Worm (Caenorhabditis elegans): ENCODE measurements around the gene R11D1.1.

Gene R11D1.1

ce11 chrV:12747856-12748255 is 43.7 kb downstream of the R11D1.1 start, which contains the start of gene C15C8.5:
C15C8.5 (plus strand) TSS chrV:12748007.
- TF ChIP-seq lsl-1 (GFP tag; optimal IDR thresholded peaks at IDR 0.05) = no peak
- TF ChIP-seq attf-5 (GFP tag; optimal IDR thresholded peaks at IDR 0.05) = no peak
- no peak for TF ChIP-seq zfh-2 (GFP tag; conservative IDR thresholded peaks at IDR 0.05)
- no peak for TF ChIP-seq hrde-1 (tag; optimal IDR thresholded peaks at IDR 0.05; ENCODE audit: borderline replicate concordance)
- no peak for TF ChIP-seq ekl-4 (GFP tag; IDR thresholded peaks at IDR 0.05)
- TF ChIP-seq pbrm-1 (GFP tag; IDR thresholded peaks at IDR 0.05) = no peak
- no peak for TF ChIP-seq madf-10 (tag; optimal IDR thresholded peaks at IDR 0.05)

DNA sequence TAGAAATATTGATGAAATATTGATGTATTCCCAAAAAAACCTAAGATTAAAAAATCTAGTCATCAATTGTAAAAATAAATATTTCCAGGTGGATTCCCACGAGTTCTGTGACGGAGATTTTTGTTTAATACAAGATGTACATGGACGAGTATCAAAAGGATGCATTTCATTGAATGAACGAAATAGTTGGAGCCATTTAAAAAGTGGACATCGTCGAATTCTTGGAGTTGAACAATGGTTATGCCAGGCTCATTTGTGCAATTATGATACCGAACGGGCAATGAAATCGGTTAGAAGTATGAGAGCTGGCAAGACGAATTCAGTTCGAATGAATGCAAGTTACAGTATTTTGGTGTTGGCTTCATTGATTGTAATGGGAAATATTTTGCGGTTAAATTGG is 45.4 kb downstream of the R11D1.1 start:
- TF ChIP-seq C06A6.2 (GFP tag; conservative IDR thresholded peaks at IDR 0.05) (no peak), hrde-1 (tag; optimal IDR thresholded peaks at IDR 0.05; ENCODE audit: borderline replicate concordance) (no peak), egl-18 (GFP tag; IDR thresholded peaks at IDR 0.05) (no peak), F55B11.4 (tag; optimal IDR thresholded peaks at IDR 0.05; ENCODE audit: borderline replicate concordance, insufficient read depth) (no peak), lin-26 (GFP tag; IDR thresholded peaks at IDR 0.05) (no peak), madf-10 (tag; optimal IDR thresholded peaks at IDR 0.05) (no peak), let-607 (tag; optimal IDR thresholded peaks at IDR 0.05) (no peak), ztf-28 (GFP tag; IDR thresholded peaks at IDR 0.05) (no peak), unc-130 (GFP tag; optimal IDR thresholded peaks at IDR 0.05) (no peak), cebp-1 (GFP tag; IDR thresholded peaks at IDR 0.05) (no peak), cebp-1 (tag; optimal IDR thresholded peaks at IDR 0.05) (no peak), nfya-2 (GFP tag; IDR thresholded peaks at IDR 0.05) (no peak), K12H6.12 (tag; optimal IDR thresholded peaks at IDR 0.05) (no peak), Y53F4B.3 (GFP tag; IDR thresholded peaks at IDR 0.05) (no peak), rpc-1 (optimal IDR thresholded peaks at IDR 0.05) (no peak), rpc-1 (tag; optimal IDR thresholded peaks at IDR 0.05) (no peak)

ce11 chrV:12751495-12752050 is 47.4 kb downstream of the R11D1.1 start, which contains the start of gene C15C8.6:
C15C8.6 (minus strand) TSS chrV:12751545.
- TF ChIP-seq zfh-2 (GFP tag; conservative IDR thresholded peaks at IDR 0.05) (no peak), lin-35 (GFP tag; optimal IDR thresholded peaks at IDR 0.05) (no peak), zim-3 (tag; optimal IDR thresholded peaks at IDR 0.05) (no peak), efl-1 (GFP tag; optimal IDR thresholded peaks at IDR 0.05) (no peak), mcd-1 (GFP tag; IDR thresholded peaks at IDR 0.05) (no peak)

- no peak for TF ChIP-seq mes-4 (tag; optimal IDR thresholded peaks at IDR 0.05)
- TF ChIP-seq let-607 (tag; optimal IDR thresholded peaks at IDR 0.05) = no peak
- no peak for TF ChIP-seq rcor-1 (GFP tag; IDR thresholded peaks at IDR 0.05)
- TF ChIP-seq ztf-6 (GFP tag; IDR thresholded peaks at IDR 0.05) = no peak
- no peak for TF ChIP-seq hlh-26 (GFP tag; conservative IDR thresholded peaks at IDR 0.05)
- TF ChIP-seq attf-5 (GFP tag; optimal IDR thresholded peaks at IDR 0.05) = no peak
- no peak for TF ChIP-seq fkh-3 (tag; optimal IDR thresholded peaks at IDR 0.05)
- no peak for TF ChIP-seq efl-1 (GFP tag; optimal IDR thresholded peaks at IDR 0.05)
- no peak for TF ChIP-seq zim-3 (tag; optimal IDR thresholded peaks at IDR 0.05)
- TF ChIP-seq nhr-120 (GFP tag; IDR thresholded peaks at IDR 0.05) = no peak
- TF ChIP-seq gei-17 (GFP tag; optimal IDR thresholded peaks at IDR 0.05) = no peak
Measured at ce11 chrV:12752407-12752806, 48.2 kb downstream of the R11D1.1 start, which contains the start of gene C15C8.8. C15C8.8 (minus strand) TSS chrV:12752507.

DNA sequence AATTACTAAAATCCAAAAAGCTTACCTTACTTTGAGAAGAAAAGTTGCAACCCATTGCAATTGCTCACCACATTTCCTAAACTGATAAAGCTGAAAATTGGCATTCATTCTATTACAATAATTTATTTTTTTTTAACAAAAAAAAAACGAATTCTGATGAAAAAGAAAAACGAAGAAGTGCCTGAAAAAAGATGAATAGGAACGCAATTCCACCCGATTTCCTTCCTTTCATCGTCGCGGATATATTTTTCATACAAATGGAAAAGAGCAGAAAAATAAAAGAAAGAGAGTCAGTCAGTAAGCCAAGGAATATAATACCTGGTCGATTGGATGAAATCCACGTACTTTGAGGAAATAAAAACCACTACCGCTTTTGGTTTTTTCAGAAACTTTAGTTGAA is 50.7 kb downstream of the R11D1.1 start, which contains the start of gene gpa-13:
Gene gpa-13 (minus strand): TSS at position 101 of the 400 bp plus-strand sequence.
- no peak for TF ChIP-seq madf-6 (GFP tag; IDR thresholded peaks at IDR 0.05)
- no peak for TF ChIP-seq pbrm-1 (GFP tag; IDR thresholded peaks at IDR 0.05)
- TF ChIP-seq die-1 (tag; optimal IDR thresholded peaks at IDR 0.05) = no peak
- no peak for TF ChIP-seq ceh-79 (tag; optimal IDR thresholded peaks at IDR 0.05)
